Fruit fly (Drosophila melanogaster): Measurements from ENCODE around the gene Rpt4.

- no peak for TF ChIP-seq CG8478 (optimal IDR thresholded peaks at IDR 0.05)
- no peak for TF ChIP-seq psq (optimal IDR thresholded peaks at IDR 0.05)
- no peak for TF ChIP-seq Dll (optimal IDR thresholded peaks at IDR 0.05)
- no peak for TF ChIP-seq usp (GFP tag; optimal IDR thresholded peaks at IDR 0.05)
Measured at dm6 chrX:6301052-6301451, 10.0 kb upstream of the Rpt4 start, which contains the start of gene CG12219.

All from whole organism.